Worm (Caenorhabditis elegans) whole organism, L4 larva: ENCODE data around the gene tatn-1.

Experiments used
- F26F4.8 ChIP-seq: fragments of 200-800 bp; sonication (Bioruptor generic); conservative IDR thresholded peaks from 2 replicates; pipeline ENCODE4 v1.3.6; 2022; ENCODE audit warnings: missing genetic modification characterization, missing compliant biosample characterization
- F49E8.2 ChIP-seq: sonication (generic microtip); optimal IDR thresholded peaks from 2 replicates; lab custom pipeline; 2016; ENCODE audit warnings: missing compliant biosample characterization, mild to moderate bottlenecking, missing genetic modification characterization, borderline replicate concordance
- T20F7.1 ChIP-seq: fragments of 200-800 bp; sonication (Bioruptor generic); optimal IDR thresholded peaks from 2 replicates; lab custom pipeline; 2018; ENCODE audit warnings: mild to moderate bottlenecking, missing genetic modification characterization, missing compliant biosample characterization
- T26A8.4 ChIP-seq: fragments of 200-800 bp; sonication (Bioruptor generic); IDR thresholded peaks from 2 replicates; pipeline ENCODE4 v1.3.6; 2022; ENCODE audit warnings: missing genetic modification characterization, missing compliant biosample characterization
- Y105C5A.15 ChIP-seq: fragments of 200-800 bp; sonication (Bioruptor generic); IDR thresholded peaks from 2 replicates; pipeline ENCODE4 v1.3.6; 2022; ENCODE audit warnings: missing genetic modification characterization, missing compliant biosample characterization
- Y5F2A.4 ChIP-seq: fragments of 200-800 bp; sonication (Bioruptor generic); optimal IDR thresholded peaks from 2 replicates; lab custom pipeline; 2018; ENCODE audit warnings: mild to moderate bottlenecking, missing genetic modification characterization, missing compliant biosample characterization
- Y75B8A.6 ChIP-seq: fragments of 200-800 bp; sonication (Bioruptor generic); IDR thresholded peaks from 2 replicates; pipeline ENCODE4 v1.3.6; 2022; ENCODE audit warnings: missing genetic modification reagents, missing genetic modification characterization, missing compliant biosample characterization
- ZK546.5 ChIP-seq, 2 experiments: sonication (generic microtip); optimal IDR thresholded peaks; 2 replicates each; lab custom pipeline; 2017; ENCODE audit warnings: missing biosample characterization in 2 of 2, missing genetic modification characterization in 2 of 2
- ama-1 ChIP-seq: fragments of 150-350 bp; optimal IDR thresholded peaks from 2 replicates; lab custom pipeline; 2014; ENCODE audit warnings: inconsistent platforms, mixed read lengths
- attf-4 ChIP-seq: sonication (generic microtip); optimal IDR thresholded peaks from 3 replicates; lab custom pipeline; 2017; ENCODE audit warnings: missing biosample characterization, missing genetic modification characterization
- ceh-28 ChIP-seq: fragments of 150-350 bp; optimal IDR thresholded peaks from 2 replicates; lab custom pipeline; 2014; ENCODE audit warnings: missing biosample characterization, missing genetic modification reagents, missing genetic modification characterization
- ceh-32 ChIP-seq: sonication (generic microtip); optimal IDR thresholded peaks from 2 replicates; lab custom pipeline; 2016; ENCODE audit warnings: mild to moderate bottlenecking, missing genetic modification characterization, missing compliant biosample characterization; ENCODE audit not compliant: poor library complexity
- ceh-82 ChIP-seq: sonication (generic microtip); optimal IDR thresholded peaks from 2 replicates; lab custom pipeline; 2017; ENCODE audit warnings: missing biosample characterization, missing genetic modification characterization
- daf-8 ChIP-seq: fragments of 200-800 bp; sonication (Bioruptor generic); IDR thresholded peaks from 2 replicates; pipeline ENCODE4 v1.3.6; 2022; ENCODE audit warnings: missing genetic modification characterization, missing compliant biosample characterization
- dmd-6 ChIP-seq: fragments of 200-800 bp; sonication (Bioruptor generic); IDR thresholded peaks from 2 replicates; pipeline ENCODE4 v1.3.6; 2022; ENCODE audit warnings: missing genetic modification reagents, missing genetic modification characterization, missing compliant biosample characterization
- dmd-8 ChIP-seq: fragments of 200-800 bp; sonication (Bioruptor generic); IDR thresholded peaks from 2 replicates; pipeline ENCODE4 v1.3.6; 2022; ENCODE audit warnings: missing genetic modification characterization, missing compliant biosample characterization
- dve-1 ChIP-seq: sonication (generic microtip); optimal IDR thresholded peaks from 2 replicates; lab custom pipeline; 2017; ENCODE audit warnings: antibody characterized with exemption, mild to moderate bottlenecking, missing genetic modification characterization, missing compliant biosample characterization; ENCODE audit not compliant: insufficient read depth
- egl-27 ChIP-seq: sonication (generic microtip); optimal IDR thresholded peaks from 3 replicates; lab custom pipeline; 2017; ENCODE audit warnings: missing biosample characterization, missing genetic modification reagents, missing genetic modification characterization
- egl-43 ChIP-seq: fragments of 200-800 bp; sonication (Bioruptor generic); IDR thresholded peaks from 2 replicates; pipeline ENCODE4 v1.3.6; 2022; ENCODE audit warnings: missing genetic modification reagents, missing genetic modification characterization, missing compliant biosample characterization
- gei-8 ChIP-seq: fragments of 200-800 bp; sonication (Bioruptor generic); optimal IDR thresholded peaks from 2 replicates; lab custom pipeline; 2018; ENCODE audit warnings: mild to moderate bottlenecking, missing genetic modification characterization, missing compliant biosample characterization
- hif-1 ChIP-seq, 2 experiments: sonication (generic microtip); optimal IDR thresholded peaks; 2 replicates each; lab custom pipeline; 2016 to 2017; ENCODE audit warnings: missing compliant biosample characterization in 2 of 2, missing genetic modification characterization in 2 of 2, missing genetic modification reagents in 2 of 2, missing genotype in 2 of 2, mild to moderate bottlenecking in 1 of 2
- lim-7 ChIP-seq: fragments of 200-800 bp; sonication (Bioruptor generic); IDR thresholded peaks from 2 replicates; pipeline ENCODE4 v1.3.6; 2022; ENCODE audit warnings: missing genetic modification characterization, missing compliant biosample characterization
- lin-13 ChIP-seq: fragments of 150-350 bp; optimal IDR thresholded peaks from 2 replicates; lab custom pipeline; 2014; ENCODE audit warnings: missing biosample characterization, missing genetic modification reagents, missing genetic modification characterization
- lin-15B ChIP-seq: fragments of 150-350 bp; sonication (generic microtip); optimal IDR thresholded peaks from 3 replicates; lab custom pipeline; 2014; ENCODE audit warnings: missing biosample characterization, missing genetic modification characterization
- lin-29 ChIP-seq: fragments of 200-800 bp; sonication (Bioruptor generic); IDR thresholded peaks from 2 replicates; pipeline ENCODE4 v1.3.6; 2022; ENCODE audit warnings: missing genetic modification reagents, missing genetic modification characterization, missing compliant biosample characterization
- lin-38 ChIP-seq: fragments of 200-800 bp; sonication (Bioruptor generic); IDR thresholded peaks from 2 replicates; pipeline ENCODE4 v1.3.6; 2022; ENCODE audit warnings: missing genetic modification reagents, missing genetic modification characterization, missing compliant biosample characterization
- lir-3 ChIP-seq: sonication (generic microtip); optimal IDR thresholded peaks from 2 replicates; lab custom pipeline; 2016; ENCODE audit warnings: mild to moderate bottlenecking, missing genetic modification characterization, missing compliant biosample characterization
- madf-5 ChIP-seq, 2 experiments: fragments of 200-800 bp; sonication (Bioruptor generic); IDR thresholded peaks; 2 replicates each; pipeline ENCODE4 v1.3.6; 2022; ENCODE audit warnings: missing compliant biosample characterization in 2 of 2, missing genetic modification characterization in 2 of 2
- madf-9 ChIP-seq: fragments of 200-800 bp; sonication (Bioruptor generic); conservative IDR thresholded peaks from 2 replicates; pipeline ENCODE4 v1.3.6; 2022; ENCODE audit warnings: missing genetic modification reagents, missing genetic modification characterization, missing compliant biosample characterization
- mes-2 ChIP-seq: sonication (generic microtip); optimal IDR thresholded peaks from 2 replicates; lab custom pipeline; 2016; ENCODE audit warnings: missing genotype, mild to moderate bottlenecking, missing genetic modification characterization, missing compliant biosample characterization; ENCODE audit not compliant: poor library complexity, severe bottlenecking
- nhr-111 ChIP-seq: fragments of 200-800 bp; sonication (Bioruptor generic); optimal IDR thresholded peaks from 2 replicates; lab custom pipeline; 2018; ENCODE audit warnings: mild to moderate bottlenecking, missing genetic modification characterization, missing compliant biosample characterization
- nhr-237 ChIP-seq: sonication (generic microtip); optimal IDR thresholded peaks from 2 replicates; lab custom pipeline; 2017; ENCODE audit warnings: missing biosample characterization, missing genetic modification characterization
- nhr-41 ChIP-seq: fragments of 200-800 bp; sonication (Bioruptor generic); IDR thresholded peaks from 2 replicates; pipeline ENCODE4 v1.3.6; 2022; ENCODE audit warnings: missing genetic modification reagents, missing genetic modification characterization, missing compliant biosample characterization
- nhr-42 ChIP-seq: fragments of 200-800 bp; sonication (Bioruptor generic); IDR thresholded peaks from 2 replicates; pipeline ENCODE4 v1.3.6; 2022; ENCODE audit warnings: missing genetic modification characterization, missing compliant biosample characterization
- nhr-76 ChIP-seq: fragments of 150-350 bp; optimal IDR thresholded peaks from 2 replicates; lab custom pipeline; 2014; ENCODE audit warnings: missing biosample characterization, missing genetic modification characterization
- nhr-77 ChIP-seq: fragments of 150-350 bp; optimal IDR thresholded peaks from 2 replicates; lab custom pipeline; 2014; ENCODE audit warnings: missing biosample characterization, missing genetic modification characterization
- pha-4 ChIP-seq, 2 experiments: fragments of 150-350 bp in 1 of 2; fragments of 200-800 bp in 1 of 2; sonication (Bioruptor generic) in 1 of 2; IDR thresholded peaks in 1 of 2; optimal IDR thresholded peaks in 1 of 2; 2 replicates each; pipeline versions ENCODE4 v1.3.6 to Lab custom; 2014 to 2022; ENCODE audit warnings: missing genetic modification characterization in 2 of 2, missing genetic modification reagents in 2 of 2, missing biosample characterization in 1 of 2, missing compliant biosample characterization in 1 of 2
- pqm-1 ChIP-seq: sonication (generic microtip); optimal IDR thresholded peaks from 2 replicates; lab custom pipeline; 2017; ENCODE audit warnings: missing biosample characterization, missing genetic modification characterization
- rbr-2 ChIP-seq: sonication (generic microtip); optimal IDR thresholded peaks from 2 replicates; lab custom pipeline; 2016; ENCODE audit warnings: missing genotype, missing genetic modification characterization, missing compliant biosample characterization
- saeg-2 ChIP-seq: fragments of 200-800 bp; sonication (Bioruptor generic); IDR thresholded peaks from 2 replicates; pipeline ENCODE4 v1.3.6; 2022; ENCODE audit warnings: missing genetic modification reagents, missing genetic modification characterization, missing compliant biosample characterization
- skn-1 ChIP-seq: fragments of 150-350 bp; optimal IDR thresholded peaks from 2 replicates; lab custom pipeline; 2014; ENCODE audit warnings: missing biosample characterization, missing genetic modification characterization
- snpc-4 ChIP-seq: fragments of 150-350 bp; optimal IDR thresholded peaks from 2 replicates; lab custom pipeline; 2014; ENCODE audit warnings: missing biosample characterization, missing genetic modification characterization
- unc-130 ChIP-seq: sonication (generic microtip); optimal IDR thresholded peaks from 2 replicates; lab custom pipeline; 2016; ENCODE audit warnings: missing genetic modification reagents, missing genetic modification characterization, missing compliant biosample characterization
- unc-39 ChIP-seq: sonication (generic microtip); optimal IDR thresholded peaks from 2 replicates; lab custom pipeline; 2017; ENCODE audit warnings: missing biosample characterization, missing genetic modification characterization
- unc-62 ChIP-seq, 3 experiments: fragments of 150-350 bp in 1 of 3; sonication (generic microtip); optimal IDR thresholded peaks in 2 of 3; peaks in 1 of 3; 1 replicate in 1 of 3; 2 replicates in 2 of 3; lab custom pipeline; 2014 to 2017; ENCODE audit warnings: missing biosample characterization in 3 of 3, missing genetic modification characterization in 3 of 3, missing genetic modification reagents in 3 of 3, missing genotype in 1 of 3
- vab-7 ChIP-seq: fragments of 200-800 bp; sonication (Bioruptor generic); IDR thresholded peaks from 2 replicates; pipeline ENCODE4 v1.3.6; 2022; ENCODE audit warnings: missing genetic modification reagents, missing genetic modification characterization, missing compliant biosample characterization
- zag-1 ChIP-seq: fragments of 150-350 bp; optimal IDR thresholded peaks from 2 replicates; lab custom pipeline; 2014; ENCODE audit warnings: missing biosample characterization, missing genetic modification characterization
- zfp-3 ChIP-seq: fragments of 200-800 bp; sonication (Bioruptor generic); conservative IDR thresholded peaks from 2 replicates; pipeline ENCODE4 v1.3.6; 2022; ENCODE audit warnings: missing genetic modification reagents, missing genetic modification characterization, missing compliant biosample characterization
- zip-11 ChIP-seq: fragments of 200-800 bp; sonication (Bioruptor generic); IDR thresholded peaks from 2 replicates; pipeline ENCODE4 v1.3.6; 2022; ENCODE audit warnings: missing genetic modification characterization, missing compliant biosample characterization
- ztf-11 ChIP-seq: fragments of 150-350 bp; optimal IDR thresholded peaks from 2 replicates; lab custom pipeline; 2014; ENCODE audit warnings: missing biosample characterization, missing genetic modification characterization
- ztf-7 ChIP-seq: fragments of 150-350 bp; optimal IDR thresholded peaks from 2 replicates; lab custom pipeline; 2014; ENCODE audit warnings: missing biosample characterization, missing genetic modification characterization

The tatn-1 gene

DNA sequence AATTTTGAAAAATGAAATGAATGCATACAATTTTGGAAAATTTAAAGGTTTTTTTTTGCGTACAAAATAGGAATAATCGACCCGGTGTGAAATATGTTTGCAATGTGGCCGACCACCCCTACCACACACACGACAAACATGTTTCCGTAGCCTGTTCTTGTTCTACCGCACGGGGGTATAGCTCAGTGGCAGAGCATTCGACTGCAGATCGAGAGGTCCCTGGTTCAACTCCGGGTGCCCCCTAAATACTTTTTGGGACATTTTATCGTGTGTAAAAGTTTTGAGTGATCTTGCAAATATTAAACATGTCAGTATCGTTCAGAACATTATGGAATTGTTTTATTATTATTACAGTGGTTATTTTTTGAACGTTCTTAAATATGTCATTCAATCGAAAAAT, 13.9 kb downstream of the tatn-1 start (continued):
- TF ChIP-seq Y5F2A.4 (peak; percentile 62), unc-39 (tag; lab: Kevin White, UChicago) (no peak), F49E8.2 (tag; lab: Kevin White, UChicago) (no peak), lin-38 (GFP tag; lab: Robert Waterston, UW) (peak; percentile 76; the same call in 1 of the 2 replicates), Y75B8A.6 (GFP tag; lab: Robert Waterston, UW) (no peak; the same call in 1 of the 2 replicates), daf-8 (no peak), lir-3 (tag; lab: Kevin White, UChicago) (peak; percentile 53), madf-5 (GFP tag; IDR thresholded peaks at IDR 0.05; lab: Robert Waterston, UW) (0 out of 4 replicates have a peak, but pooled peaks of 1 of the 2 experiments have one; percentile 68), ZK546.5 (tag; optimal IDR thresholded peaks at IDR 0.05; lab: Kevin White, UChicago) (no peak), nhr-41 (GFP tag; lab: Robert Waterston, UW) (0 out of 2 replicates have a peak, but pooled peaks have one; percentile 55), nhr-77 (tag; lab: Kevin White, UChicago) (no peak), zag-1 (tag; lab: Kevin White, UChicago) (no peak), unc-130 (GFP tag; lab: Kevin White, UChicago) (no peak), zfp-3 (GFP tag; lab: Robert Waterston, UW) (peak; percentile 66), dve-1 (tag; lab: Kevin White, UChicago) (peak; percentile 64), egl-43 (GFP tag; lab: Robert Waterston, UW) (peak; percentile 95), egl-27 (tag; lab: Kevin White, UChicago) (no peak), gei-8 (peak; percentile 40), lin-29 (GFP tag; lab: Robert Waterston, UW) (peak; percentile 64; the same call in 1 of the 2 replicates), madf-9 (peak; percentile 82), ztf-7 (tag; lab: Kevin White, UChicago) (peak; percentile 35), ceh-82 (tag; lab: Kevin White, UChicago) (no peak), ceh-28 (tag; lab: Kevin White, UChicago) (no peak), zip-11 (GFP tag; lab: Robert Waterston, UW) (no peak), ceh-32 (tag; lab: Kevin White, UChicago) (no peak), vab-7 (GFP tag; lab: Robert Waterston, UW) (peak; percentile 83), lin-13 (GFP tag; lab: Kevin White, UChicago) (no peak), skn-1 (tag; lab: Kevin White, UChicago) (no peak), dmd-8 (GFP tag; lab: Robert Waterston, UW) (peak; percentile 89), nhr-111 (GFP tag; lab: Kevin White, UChicago) (peak; percentile 79), nhr-42 (GFP tag; lab: Robert Waterston, UW) (peak; percentile 74; the same call in 1 of the 2 replicates), Y105C5A.15 (GFP tag; lab: Robert Waterston, UW) (peak; percentile 90), F26F4.8 (peak; percentile 80), lim-7 (GFP tag; lab: Robert Waterston, UW) (peak; percentile 91), lin-15B (tag; lab: Kevin White, UChicago) (no peak), unc-62 (GFP tag; optimal IDR thresholded peaks at IDR 0.05 in 1 of 2; lab: Kevin White, UChicago) (peak in 1 of 2 experiments; percentile 28), unc-62 (tag; optimal IDR thresholded peaks at IDR 0.05; lab: Kevin White, UChicago) (no peak), ama-1 (lab: Kevin White, UChicago) (no peak), mes-2 (tag; lab: Kevin White, UChicago) (no peak), ztf-11 (tag; lab: Kevin White, UChicago) (no peak), nhr-237 (no peak), T26A8.4 (no peak), T20F7.1 (GFP tag; lab: Kevin White, UChicago) (peak; percentile 22), rbr-2 (tag; lab: Kevin White, UChicago) (peak; percentile 62), dmd-6 (peak; percentile 76), nhr-76 (tag; lab: Kevin White, UChicago) (no peak), pqm-1 (tag; lab: Kevin White, UChicago) (no peak), snpc-4 (no peak), pha-4 (GFP tag; IDR thresholded peaks at IDR 0.05; lab: Robert Waterston, UW) (peak; percentile 87), pha-4 (tag; optimal IDR thresholded peaks at IDR 0.05; lab: Kevin White, UChicago) (no peak), hif-1 (tag; optimal IDR thresholded peaks at IDR 0.05; lab: Kevin White, UChicago) (peak in 1 of 2 experiments; percentile 29), saeg-2 (peak; percentile 86), attf-4 (tag; lab: Kevin White, UChicago) (no peak)
